Fruit fly (Drosophila melanogaster) whole organism, embryonic: ENCODE results near the gene CG12948.

ENCODE experiments used
- CG30403 ChIP-seq: fragments of 200-800 bp; sonication (Bioruptor generic); optimal IDR thresholded peaks from 3 replicates; lab custom pipeline; 2016; ENCODE audit warnings: missing biosample characterization, missing genetic modification characterization
- CG3407 ChIP-seq: fragments of 200-800 bp; sonication (Bioruptor generic); optimal IDR thresholded peaks from 2 replicates; lab custom pipeline; 2018; ENCODE audit warnings: missing biosample characterization, mild to moderate bottlenecking, missing genetic modification characterization
- CG3726 ChIP-seq: fragments of 200-800 bp; sonication (Bioruptor generic); IDR thresholded peaks from 3 replicates; pipeline ENCODE4, ENCODE4 v1.3.6; 2022; ENCODE audit warnings: missing biosample characterization, missing genetic modification characterization
- CG4617 ChIP-seq: fragments of 200-800 bp; sonication (Bioruptor generic); optimal IDR thresholded peaks from 3 replicates; lab custom pipeline; 2016; ENCODE audit warnings: missing biosample characterization, missing genetic modification characterization, borderline replicate concordance
- Ets65A ChIP-seq: fragments of 200-800 bp; sonication (Bioruptor generic); peaks from one replicate; lab custom pipeline; 2016; ENCODE audit warnings: missing biosample characterization, missing genetic modification characterization
- gem ChIP-seq: fragments of 200-800 bp; sonication (Bioruptor generic); optimal IDR thresholded peaks from 2 replicates; lab custom pipeline; 2019; ENCODE audit warnings: missing biosample characterization, mild to moderate bottlenecking, missing genetic modification characterization, moderate library complexity
- mam ChIP-seq: fragments of 200-800 bp; sonication (Bioruptor generic); optimal IDR thresholded peaks from 3 replicates; lab custom pipeline; 2016; ENCODE audit warnings: missing biosample characterization, missing genetic modification characterization
- onecut ChIP-seq: fragments of 200-800 bp; sonication (Bioruptor generic); IDR thresholded peaks from 2 replicates; pipeline ENCODE4 v1.3.6; 2022; ENCODE audit warnings: missing biosample characterization, missing genetic modification characterization
- ranshi ChIP-seq: fragments of 200-800 bp; sonication (Bioruptor generic); IDR thresholded peaks from 2 replicates; pipeline ENCODE4 v1.3.6; 2022; ENCODE audit warnings: missing biosample characterization, missing genetic modification characterization

DNA sequence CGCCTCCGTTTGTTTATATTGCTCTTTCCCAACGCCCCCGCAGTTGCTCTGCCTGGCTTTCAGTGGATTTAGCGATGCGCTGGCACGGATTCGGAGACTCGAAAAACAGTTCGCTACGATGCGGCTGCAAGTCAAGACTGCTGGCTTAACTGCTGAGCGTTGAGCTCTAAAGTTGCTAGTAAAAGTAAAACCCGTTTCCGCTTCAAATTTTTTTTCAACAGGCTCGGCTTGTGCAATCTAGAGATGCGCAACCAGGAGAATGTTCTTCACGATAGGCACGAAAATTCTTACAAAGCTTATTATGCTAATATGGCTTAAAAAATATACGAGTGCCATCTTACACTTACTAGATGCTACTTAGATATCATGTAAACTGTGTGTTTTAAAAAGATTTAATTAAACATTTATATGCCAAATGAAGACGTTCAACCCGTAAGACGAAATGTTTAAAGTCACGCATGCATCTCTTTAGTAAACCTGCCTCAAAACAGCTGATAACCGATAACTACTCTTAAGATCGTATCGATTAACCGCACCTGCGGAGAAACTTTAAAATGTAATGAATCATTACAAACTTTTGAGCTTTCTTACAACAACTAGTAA is at the start of gene CG12948:
- TF ChIP-seq ranshi (GFP tag; lab: Robert Waterston, UW) = no peak; the same call in 1 of the 2 replicates
- TF ChIP-seq CG3726 (GFP tag; lab: Robert Waterston, UW) = no peak
- TF ChIP-seq Ets65A (GFP tag; lab: Kevin White, UChicago) = peak; percentile 73
- peak; percentile 72 for TF ChIP-seq CG30403 (GFP tag; lab: Kevin White, UChicago)
- TF ChIP-seq gem (tag; lab: Kevin White, UChicago) = no peak
- TF ChIP-seq CG3407 (GFP tag; lab: Kevin White, UChicago) = no peak
- TF ChIP-seq CG4617 (GFP tag; lab: Kevin White, UChicago) = no peak
- peak; percentile 60 for TF ChIP-seq mam (GFP tag; lab: Kevin White, UChicago)
- TF ChIP-seq onecut = 0 out of 2 replicates have a peak, but pooled peaks have one; percentile 19
